Worm (Caenorhabditis elegans) whole organism, L3 larva: ENCODE measurements around the gene T07F12.4.

Experiments
- aly-2 ChIP-seq: fragments of 150-350 bp; optimal IDR thresholded peaks from 2 replicates; lab custom pipeline; 2014; ENCODE audit warnings: missing biosample characterization, missing genetic modification characterization
- ceh-82 ChIP-seq: fragments of 150-350 bp; optimal IDR thresholded peaks from 2 replicates; lab custom pipeline; 2014; ENCODE audit warnings: missing biosample characterization, missing genetic modification characterization
- elt-1 ChIP-seq: fragments of 150-350 bp; optimal IDR thresholded peaks from 2 replicates; lab custom pipeline; 2014; ENCODE audit warnings: missing biosample characterization, missing genetic modification characterization
- eor-1 ChIP-seq, 2 experiments: fragments of 150-350 bp; optimal IDR thresholded peaks; 2 replicates each; lab custom pipeline; 2014 to 2018; ENCODE audit warnings: missing biosample characterization in 2 of 2, missing genetic modification characterization in 2 of 2

- TF ChIP-seq ceh-82 (tag; lab: Kevin White, UChicago) (no peak), aly-2 (tag; lab: Kevin White, UChicago) (no peak), elt-1 (tag; lab: Kevin White, UChicago) (no peak), eor-1 (tag; optimal IDR thresholded peaks at IDR 0.05; lab: Kevin White, UChicago) (no peak)
Observed at ce11 chrX:4876904-4877303, 23.7 kb downstream of the T07F12.4 start, which contains the start of gene tsp-14.
